Worm (Caenorhabditis elegans): ENCODE data around the gene Y46H3D.8.

The Y46H3D.8 gene

DNA sequence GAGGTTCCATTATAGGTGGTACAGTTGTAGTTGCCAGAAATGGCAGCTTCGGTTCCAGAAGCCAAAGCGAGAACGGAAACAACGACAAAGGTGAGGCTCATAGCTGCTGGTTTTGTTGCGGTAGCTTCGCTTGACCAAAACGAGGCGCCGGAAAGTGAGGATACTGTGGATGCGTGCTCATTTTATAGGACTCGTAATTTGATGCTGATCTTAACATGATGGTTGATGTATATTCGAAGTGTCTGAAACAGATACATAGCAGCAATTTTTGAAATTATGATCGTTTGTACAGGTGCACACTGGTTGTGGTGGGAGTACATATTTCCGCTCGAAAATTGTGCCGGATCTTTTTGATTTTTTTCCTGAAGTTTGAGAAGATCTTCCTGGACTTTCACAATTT is at the start of gene Y46H3D.8:
Y46H3D.8 (minus strand) TSS at position 101 of the 400 bp plus-strand sequence.
- TF ChIP-seq nhr-129 (tag; optimal IDR thresholded peaks at IDR 0.05): no peak
- TF ChIP-seq skn-1 (tag; optimal IDR thresholded peaks at IDR 0.05): no peak
- no peak for TF ChIP-seq unc-62 (GFP tag; optimal IDR thresholded peaks at IDR 0.05)
- TF ChIP-seq nhr-11 (tag; optimal IDR thresholded peaks at IDR 0.05): no peak
- TF ChIP-seq aly-2 (tag; optimal IDR thresholded peaks at IDR 0.05): no peak
- no peak for TF ChIP-seq lin-13 (GFP tag; optimal IDR thresholded peaks at IDR 0.05)
- no peak for TF ChIP-seq crh-2 (tag; optimal IDR thresholded peaks at IDR 0.05)
- no peak for TF ChIP-seq ztf-4 (tag; optimal IDR thresholded peaks at IDR 0.05)
- TF ChIP-seq ama-1 (optimal IDR thresholded peaks at IDR 0.05): no peak
- TF ChIP-seq nhr-77 (tag; optimal IDR thresholded peaks at IDR 0.05): no peak
- TF ChIP-seq nhr-10 (tag; optimal IDR thresholded peaks at IDR 0.05): no peak
- no peak for TF ChIP-seq nhr-6 (tag; optimal IDR thresholded peaks at IDR 0.05)

DNA sequence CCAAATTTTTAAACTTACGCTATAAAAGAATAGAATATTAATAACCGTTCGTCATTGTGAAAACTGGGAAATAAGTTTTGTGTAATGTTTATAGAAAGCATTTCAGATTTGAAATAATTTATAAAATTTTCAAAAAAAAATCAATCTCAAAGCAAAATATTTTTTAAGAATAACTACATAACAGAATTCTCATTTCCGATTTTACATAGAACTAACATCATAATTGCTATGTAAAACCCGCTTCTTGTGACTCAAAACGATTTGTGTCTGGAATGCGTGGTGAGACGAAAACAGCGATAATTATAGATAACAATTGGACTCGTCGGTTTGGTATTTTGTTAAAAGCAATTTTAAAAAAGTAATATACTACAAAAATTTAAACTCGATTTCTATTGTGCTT is 49.7 kb upstream of the Y46H3D.8 start, which contains the start of gene srw-91:
srw-91 (minus strand) TSS at position 101 of the 400 bp plus-strand sequence.
- no peak for TF ChIP-seq nhr-237 (tag; optimal IDR thresholded peaks at IDR 0.05)
- TF ChIP-seq nhr-129 (tag; optimal IDR thresholded peaks at IDR 0.05): no peak
- TF ChIP-seq sma-3 (GFP tag; optimal IDR thresholded peaks at IDR 0.05): no peak
- TF ChIP-seq sem-4 (tag; optimal IDR thresholded peaks at IDR 0.05): no peak
- no peak for TF ChIP-seq nhr-23 (tag; optimal IDR thresholded peaks at IDR 0.05)
- no peak for TF ChIP-seq mab-5 (tag; optimal IDR thresholded peaks at IDR 0.05)
- TF ChIP-seq skn-1 (tag; optimal IDR thresholded peaks at IDR 0.05): no peak
- TF ChIP-seq snpc-4 (tag; optimal IDR thresholded peaks at IDR 0.05): no peak
- no peak for TF ChIP-seq ztf-11 (tag; optimal IDR thresholded peaks at IDR 0.05)

ce11 chrV:1678228-1678627 is 47.2 kb upstream of the Y46H3D.8 start, which contains the start of gene srw-98:
Gene srw-98, minus strand, starts transcription at chrV:1678328.
- TF ChIP-seq lin-39 (tag; optimal IDR thresholded peaks at IDR 0.05) (no peak), R02D3.7 (tag; optimal IDR thresholded peaks at IDR 0.05) (no peak), nhr-21 (tag; optimal IDR thresholded peaks at IDR 0.05) (no peak), sma-9 (GFP tag; optimal IDR thresholded peaks at IDR 0.05) (no peak), sma-9 (tag; optimal IDR thresholded peaks at IDR 0.05) (no peak), nhr-10 (tag; optimal IDR thresholded peaks at IDR 0.05) (no peak), ztf-4 (tag; optimal IDR thresholded peaks at IDR 0.05) (no peak), snpc-4 (tag; optimal IDR thresholded peaks at IDR 0.05) (no peak), egl-27 (tag; optimal IDR thresholded peaks at IDR 0.05) (no peak), nhr-11 (tag; optimal IDR thresholded peaks at IDR 0.05) (no peak), skn-1 (tag; optimal IDR thresholded peaks at IDR 0.05) (no peak), peb-1 (tag; optimal IDR thresholded peaks at IDR 0.05) (no peak), ztf-11 (tag; optimal IDR thresholded peaks at IDR 0.05) (no peak), nhr-6 (tag; optimal IDR thresholded peaks at IDR 0.05) (no peak), mbf-1 (tag; optimal IDR thresholded peaks at IDR 0.05) (no peak)

- TF ChIP-seq aly-2 (tag; optimal IDR thresholded peaks at IDR 0.05) (no peak), R02D3.7 (tag; optimal IDR thresholded peaks at IDR 0.05) (no peak), peb-1 (tag; optimal IDR thresholded peaks at IDR 0.05) (no peak), mab-5 (tag; optimal IDR thresholded peaks at IDR 0.05) (no peak), nhr-10 (tag; optimal IDR thresholded peaks at IDR 0.05) (no peak), unc-39 (tag; optimal IDR thresholded peaks at IDR 0.05) (no peak), lin-11 (tag; optimal IDR thresholded peaks at IDR 0.05) (no peak), nhr-6 (tag; optimal IDR thresholded peaks at IDR 0.05) (no peak), nhr-11 (tag; optimal IDR thresholded peaks at IDR 0.05) (no peak)
These were observed 37.2 kb upstream of the Y46H3D.8 start, which contains the start of gene irld-42 for ce11 chrV:1668216-1668615. Gene irld-42, plus strand, starts transcription at chrV:1668516.

ce11 chrV:1666904-1667303 is 35.9 kb upstream of the Y46H3D.8 start, which contains the start of gene K04F1.8:
Gene K04F1.8, plus strand, starts transcription at chrV:1667204.
- TF ChIP-seq elt-3 (tag; optimal IDR thresholded peaks at IDR 0.05) (no peak), ztf-1 (GFP tag; conservative IDR thresholded peaks at IDR 0.05) (no peak), lin-11 (tag; optimal IDR thresholded peaks at IDR 0.05) (no peak), ztf-4 (tag; optimal IDR thresholded peaks at IDR 0.05) (no peak), ama-1 (optimal IDR thresholded peaks at IDR 0.05) (no peak), nhr-77 (tag; optimal IDR thresholded peaks at IDR 0.05) (no peak), skn-1 (tag; optimal IDR thresholded peaks at IDR 0.05) (no peak), sma-3 (GFP tag; optimal IDR thresholded peaks at IDR 0.05) (no peak), ZK546.5 (tag; optimal IDR thresholded peaks at IDR 0.05) (no peak), nhr-237 (tag; optimal IDR thresholded peaks at IDR 0.05) (no peak), alr-1 (tag; optimal IDR thresholded peaks at IDR 0.05) (no peak), R02D3.7 (tag; optimal IDR thresholded peaks at IDR 0.05) (no peak), sma-9 (GFP tag; optimal IDR thresholded peaks at IDR 0.05) (no peak), sma-9 (tag; optimal IDR thresholded peaks at IDR 0.05) (no peak), nhr-6 (tag; optimal IDR thresholded peaks at IDR 0.05) (no peak), peb-1 (tag; optimal IDR thresholded peaks at IDR 0.05) (no peak), nhr-10 (tag; optimal IDR thresholded peaks at IDR 0.05) (no peak), fos-1 (tag; optimal IDR thresholded peaks at IDR 0.05) (no peak), nhr-21 (tag; optimal IDR thresholded peaks at IDR 0.05) (no peak), sem-4 (tag; optimal IDR thresholded peaks at IDR 0.05) (no peak)

Measured in whole organism, L2 larva.